Worm (Caenorhabditis elegans) whole organism, L4 larva: ENCODE data around the gene rpi-1.

Experiments
- Y75B8A.6 ChIP-seq: fragments of 200-800 bp; sonication (Bioruptor generic); IDR thresholded peaks from 2 replicates; pipeline ENCODE4 v1.3.6; 2022; ENCODE audit warnings: missing genetic modification reagents, missing genetic modification characterization, missing compliant biosample characterization
- ZK546.5 ChIP-seq, 2 experiments: sonication (generic microtip); optimal IDR thresholded peaks; 2 replicates each; lab custom pipeline; 2017; ENCODE audit warnings: missing biosample characterization in 2 of 2, missing genetic modification characterization in 2 of 2
- ceh-28 ChIP-seq: fragments of 150-350 bp; optimal IDR thresholded peaks from 2 replicates; lab custom pipeline; 2014; ENCODE audit warnings: missing biosample characterization, missing genetic modification reagents, missing genetic modification characterization
- mep-1 ChIP-seq: fragments of 150-350 bp; sonication (generic microtip); optimal IDR thresholded peaks from 3 replicates; lab custom pipeline; 2014; ENCODE audit warnings: missing biosample characterization, missing genetic modification characterization
- nhr-11 ChIP-seq: fragments of 150-350 bp; optimal IDR thresholded peaks from 2 replicates; lab custom pipeline; 2014; ENCODE audit warnings: missing biosample characterization, missing genetic modification characterization
- nhr-28 ChIP-seq: fragments of 150-350 bp; optimal IDR thresholded peaks from 2 replicates; lab custom pipeline; 2014; ENCODE audit warnings: missing biosample characterization, missing genetic modification characterization
- nhr-41 ChIP-seq: fragments of 200-800 bp; sonication (Bioruptor generic); IDR thresholded peaks from 2 replicates; pipeline ENCODE4 v1.3.6; 2022; ENCODE audit warnings: missing genetic modification reagents, missing genetic modification characterization, missing compliant biosample characterization
- snpc-4 ChIP-seq: fragments of 150-350 bp; optimal IDR thresholded peaks from 2 replicates; lab custom pipeline; 2014; ENCODE audit warnings: missing biosample characterization, missing genetic modification characterization
- ztf-7 ChIP-seq: fragments of 150-350 bp; optimal IDR thresholded peaks from 2 replicates; lab custom pipeline; 2014; ENCODE audit warnings: missing biosample characterization, missing genetic modification characterization

DNA sequence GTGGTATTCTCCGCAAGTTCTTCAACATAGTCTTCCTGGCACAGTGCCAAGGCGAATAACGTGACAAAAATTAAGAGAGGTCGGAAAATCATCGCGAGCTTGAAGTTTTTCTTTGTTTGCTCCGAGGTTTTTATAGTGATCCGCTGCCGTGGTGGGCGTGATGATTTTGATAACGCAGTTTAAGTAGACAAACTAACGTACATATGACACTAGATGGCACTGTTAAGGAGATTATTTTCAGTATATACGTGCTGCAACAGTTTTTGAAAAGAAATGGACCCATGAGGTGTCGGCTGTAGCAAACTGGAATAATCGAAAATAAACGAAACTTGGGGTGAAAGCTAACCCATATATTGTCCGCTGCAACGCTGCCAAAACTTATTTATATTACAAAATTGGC lies 40.0 kb upstream of the rpi-1 start, which contains the start of gene F01D5.5:
- TF ChIP-seq snpc-4 (tag; lab: Kevin White, UChicago) (no peak), Y75B8A.6 (GFP tag; lab: Robert Waterston, UW) (no peak), nhr-28 (tag; lab: Kevin White, UChicago) (no peak), ztf-7 (no peak), ZK546.5 (tag; optimal IDR thresholded peaks at IDR 0.05; lab: Kevin White, UChicago) (no peak), ceh-28 (tag; lab: Kevin White, UChicago) (no peak), mep-1 (tag; lab: Kevin White, UChicago) (no peak), nhr-41 (GFP tag; lab: Robert Waterston, UW) (no peak), nhr-11 (no peak)
